Fruit fly (Drosophila melanogaster): ENCODE results near the gene CG43342.

dm6 chr3R:22342151-22342550, 39.0 kb upstream of the CG43342 start, which contains the start of gene CG5386:
- TF ChIP-seq psq (optimal IDR thresholded peaks at IDR 0.05) = no peak
- TF ChIP-seq Dll (optimal IDR thresholded peaks at IDR 0.05) = no peak
- no peak for TF ChIP-seq usp (GFP tag; optimal IDR thresholded peaks at IDR 0.05)
